Worm (Caenorhabditis elegans) whole organism, L4 larva: ENCODE measurements around the gene F46F2.5.

Experiments used
- F26F4.8 ChIP-seq: fragments of 200-800 bp; sonication (Bioruptor generic); conservative IDR thresholded peaks from 2 replicates; pipeline ENCODE4 v1.3.6; 2022; ENCODE audit warnings: missing genetic modification characterization, missing compliant biosample characterization
- R02D3.7 ChIP-seq: fragments of 150-350 bp; sonication (generic microtip); optimal IDR thresholded peaks from 3 replicates; lab custom pipeline; 2014; ENCODE audit warnings: missing biosample characterization, missing genetic modification characterization
- T20F7.1 ChIP-seq: fragments of 200-800 bp; sonication (Bioruptor generic); optimal IDR thresholded peaks from 2 replicates; lab custom pipeline; 2018; ENCODE audit warnings: mild to moderate bottlenecking, missing genetic modification characterization, missing compliant biosample characterization
- Y105C5A.15 ChIP-seq: fragments of 200-800 bp; sonication (Bioruptor generic); IDR thresholded peaks from 2 replicates; pipeline ENCODE4 v1.3.6; 2022; ENCODE audit warnings: missing genetic modification characterization, missing compliant biosample characterization
- Y48G9A.11 ChIP-seq: fragments of 200-800 bp; sonication (Bioruptor generic); IDR thresholded peaks from 2 replicates; pipeline ENCODE4 v1.3.6; 2022; ENCODE audit warnings: missing genetic modification reagents, missing genetic modification characterization, missing compliant biosample characterization
- Y75B8A.6 ChIP-seq: fragments of 200-800 bp; sonication (Bioruptor generic); IDR thresholded peaks from 2 replicates; pipeline ENCODE4 v1.3.6; 2022; ENCODE audit warnings: missing genetic modification reagents, missing genetic modification characterization, missing compliant biosample characterization
- ama-1 ChIP-seq: fragments of 150-350 bp; optimal IDR thresholded peaks from 2 replicates; lab custom pipeline; 2014; ENCODE audit warnings: inconsistent platforms, mixed read lengths
- ceh-20 ChIP-seq: fragments of 200-800 bp; sonication (Bioruptor generic); IDR thresholded peaks from 2 replicates; pipeline ENCODE4 v1.3.6; 2022; ENCODE audit warnings: missing genetic modification reagents, missing genetic modification characterization, missing compliant biosample characterization
- ces-1 ChIP-seq: fragments of 150-350 bp; sonication (generic microtip); optimal IDR thresholded peaks from 4 replicates; lab custom pipeline; 2014; ENCODE audit warnings: missing biosample characterization, missing genetic modification reagents, missing genetic modification characterization
- cey-2 ChIP-seq: sonication (generic microtip); optimal IDR thresholded peaks from 3 replicates; lab custom pipeline; 2017; ENCODE audit warnings: missing genetic modification characterization, mild to moderate bottlenecking, missing compliant biosample characterization, antibody characterized with exemption, borderline replicate concordance; ENCODE audit not compliant: insufficient read depth
- ctbp-1 ChIP-seq: fragments of 200-800 bp; sonication (Bioruptor generic); IDR thresholded peaks from 2 replicates; pipeline ENCODE4 v1.3.6; 2022; ENCODE audit warnings: missing genetic modification reagents, missing genetic modification characterization, missing compliant biosample characterization
- daf-19 ChIP-seq: fragments of 200-800 bp; sonication (Bioruptor generic); conservative IDR thresholded peaks from 2 replicates; pipeline ENCODE4 v1.3.6; 2022; ENCODE audit warnings: missing genetic modification characterization, missing compliant biosample characterization
- dmd-6 ChIP-seq: fragments of 200-800 bp; sonication (Bioruptor generic); IDR thresholded peaks from 2 replicates; pipeline ENCODE4 v1.3.6; 2022; ENCODE audit warnings: missing genetic modification reagents, missing genetic modification characterization, missing compliant biosample characterization
- dpl-1 ChIP-seq: fragments of 150-350 bp; optimal IDR thresholded peaks from 2 replicates; lab custom pipeline; 2014; ENCODE audit warnings: missing biosample characterization, missing genetic modification reagents, missing genetic modification characterization
- dve-1 ChIP-seq: sonication (generic microtip); optimal IDR thresholded peaks from 2 replicates; lab custom pipeline; 2017; ENCODE audit warnings: antibody characterized with exemption, mild to moderate bottlenecking, missing genetic modification characterization, missing compliant biosample characterization; ENCODE audit not compliant: insufficient read depth
- fkh-10 ChIP-seq: fragments of 150-350 bp; optimal IDR thresholded peaks from 2 replicates; lab custom pipeline; 2014; ENCODE audit warnings: missing biosample characterization, missing genetic modification reagents, missing genetic modification characterization
- fos-1 ChIP-seq: fragments of 150-350 bp; optimal IDR thresholded peaks from 2 replicates; lab custom pipeline; 2014; ENCODE audit warnings: missing biosample characterization, missing genetic modification characterization
- hlh-11 ChIP-seq: fragments of 200-800 bp; sonication (Bioruptor generic); optimal IDR thresholded peaks from 2 replicates; lab custom pipeline; 2018; ENCODE audit warnings: mild to moderate bottlenecking, missing genetic modification characterization, missing compliant biosample characterization
- hlh-30 ChIP-seq: sonication (generic microtip); optimal IDR thresholded peaks from 2 replicates; lab custom pipeline; 2017; ENCODE audit warnings: antibody characterized with exemption, mild to moderate bottlenecking, missing genetic modification characterization, missing compliant biosample characterization; ENCODE audit not compliant: insufficient read depth
- lin-13 ChIP-seq: fragments of 150-350 bp; optimal IDR thresholded peaks from 2 replicates; lab custom pipeline; 2014; ENCODE audit warnings: missing biosample characterization, missing genetic modification reagents, missing genetic modification characterization
- lin-15B ChIP-seq: fragments of 150-350 bp; sonication (generic microtip); optimal IDR thresholded peaks from 3 replicates; lab custom pipeline; 2014; ENCODE audit warnings: missing biosample characterization, missing genetic modification characterization
- lin-29 ChIP-seq: fragments of 200-800 bp; sonication (Bioruptor generic); IDR thresholded peaks from 2 replicates; pipeline ENCODE4 v1.3.6; 2022; ENCODE audit warnings: missing genetic modification reagents, missing genetic modification characterization, missing compliant biosample characterization
- lin-39 ChIP-seq: fragments of 150-350 bp; optimal IDR thresholded peaks from 2 replicates; lab custom pipeline; 2014; ENCODE audit warnings: missing biosample characterization, missing genetic modification reagents, missing genetic modification characterization
- madf-5 ChIP-seq, 2 experiments: fragments of 200-800 bp; sonication (Bioruptor generic); IDR thresholded peaks; 2 replicates each; pipeline ENCODE4 v1.3.6; 2022; ENCODE audit warnings: missing compliant biosample characterization in 2 of 2, missing genetic modification characterization in 2 of 2
- mes-2 ChIP-seq: sonication (generic microtip); optimal IDR thresholded peaks from 2 replicates; lab custom pipeline; 2016; ENCODE audit warnings: missing genotype, mild to moderate bottlenecking, missing genetic modification characterization, missing compliant biosample characterization; ENCODE audit not compliant: poor library complexity, severe bottlenecking
- mxl-3 ChIP-seq: fragments of 200-800 bp; sonication (Bioruptor generic); optimal IDR thresholded peaks from 2 replicates; lab custom pipeline; 2018; ENCODE audit warnings: mild to moderate bottlenecking, missing genetic modification characterization, missing compliant biosample characterization
- nhr-41 ChIP-seq: fragments of 200-800 bp; sonication (Bioruptor generic); IDR thresholded peaks from 2 replicates; pipeline ENCODE4 v1.3.6; 2022; ENCODE audit warnings: missing genetic modification reagents, missing genetic modification characterization, missing compliant biosample characterization
- nhr-6 ChIP-seq: fragments of 150-350 bp; optimal IDR thresholded peaks from 2 replicates; lab custom pipeline; 2014; ENCODE audit warnings: missing biosample characterization, missing genetic modification characterization
- pqm-1 ChIP-seq: sonication (generic microtip); optimal IDR thresholded peaks from 2 replicates; lab custom pipeline; 2017; ENCODE audit warnings: missing biosample characterization, missing genetic modification characterization
- rbr-2 ChIP-seq: sonication (generic microtip); optimal IDR thresholded peaks from 2 replicates; lab custom pipeline; 2016; ENCODE audit warnings: missing genotype, missing genetic modification characterization, missing compliant biosample characterization
- saeg-2 ChIP-seq: fragments of 200-800 bp; sonication (Bioruptor generic); IDR thresholded peaks from 2 replicates; pipeline ENCODE4 v1.3.6; 2022; ENCODE audit warnings: missing genetic modification reagents, missing genetic modification characterization, missing compliant biosample characterization
- set-16 ChIP-seq: fragments of 200-800 bp; sonication (Bioruptor generic); IDR thresholded peaks from 2 replicates; pipeline ENCODE4 v1.3.6; 2022; ENCODE audit warnings: missing genetic modification reagents, missing genetic modification characterization, missing compliant biosample characterization
- skn-1 ChIP-seq: fragments of 150-350 bp; optimal IDR thresholded peaks from 2 replicates; lab custom pipeline; 2014; ENCODE audit warnings: missing biosample characterization, missing genetic modification characterization
- snpc-4 ChIP-seq: fragments of 150-350 bp; optimal IDR thresholded peaks from 2 replicates; lab custom pipeline; 2014; ENCODE audit warnings: missing biosample characterization, missing genetic modification characterization
- spr-1 ChIP-seq: sonication (generic microtip); optimal IDR thresholded peaks from 2 replicates; lab custom pipeline; 2016; ENCODE audit warnings: mild to moderate bottlenecking, missing genetic modification characterization, missing compliant biosample characterization
- unc-130 ChIP-seq: sonication (generic microtip); optimal IDR thresholded peaks from 2 replicates; lab custom pipeline; 2016; ENCODE audit warnings: missing genetic modification reagents, missing genetic modification characterization, missing compliant biosample characterization
- unc-39 ChIP-seq: sonication (generic microtip); optimal IDR thresholded peaks from 2 replicates; lab custom pipeline; 2017; ENCODE audit warnings: missing biosample characterization, missing genetic modification characterization
- unc-62 ChIP-seq, 3 experiments: fragments of 150-350 bp in 1 of 3; sonication (generic microtip); optimal IDR thresholded peaks in 2 of 3; peaks in 1 of 3; 1 replicate in 1 of 3; 2 replicates in 2 of 3; lab custom pipeline; 2014 to 2017; ENCODE audit warnings: missing biosample characterization in 3 of 3, missing genetic modification characterization in 3 of 3, missing genetic modification reagents in 3 of 3, missing genotype in 1 of 3
- zip-11 ChIP-seq: fragments of 200-800 bp; sonication (Bioruptor generic); IDR thresholded peaks from 2 replicates; pipeline ENCODE4 v1.3.6; 2022; ENCODE audit warnings: missing genetic modification characterization, missing compliant biosample characterization
- zip-2 ChIP-seq: fragments of 150-350 bp; optimal IDR thresholded peaks from 2 replicates; lab custom pipeline; 2014; ENCODE audit warnings: missing biosample characterization, missing genetic modification characterization
- ztf-11 ChIP-seq: fragments of 150-350 bp; optimal IDR thresholded peaks from 2 replicates; lab custom pipeline; 2014; ENCODE audit warnings: missing biosample characterization, missing genetic modification characterization
- ztf-7 ChIP-seq: fragments of 150-350 bp; optimal IDR thresholded peaks from 2 replicates; lab custom pipeline; 2014; ENCODE audit warnings: missing biosample characterization, missing genetic modification characterization

F46F2.5 gene

ce11 chrX:15274079-15274478 is 11.6 kb downstream of the F46F2.5 start (continued):
- peak; percentile 91 for TF ChIP-seq hlh-30 (tag; lab: Kevin White, UChicago)
- no peak for TF ChIP-seq lin-15B (tag; lab: Kevin White, UChicago)
- TF ChIP-seq unc-62 (GFP tag; optimal IDR thresholded peaks at IDR 0.05 in 1 of 2; lab: Kevin White, UChicago), result peak in 1 of 2 experiments; percentile 97
- no peak for TF ChIP-seq unc-62 (tag; optimal IDR thresholded peaks at IDR 0.05; lab: Kevin White, UChicago)
- no peak for TF ChIP-seq nhr-41 (GFP tag; lab: Robert Waterston, UW)
- no peak for TF ChIP-seq ceh-20 (GFP tag; lab: Robert Waterston, UW)
- TF ChIP-seq Y48G9A.11 (GFP tag; lab: Robert Waterston, UW), result no peak
- no peak for TF ChIP-seq R02D3.7 (tag; lab: Kevin White, UChicago)
- TF ChIP-seq saeg-2, result no peak
- TF ChIP-seq lin-39 (tag; lab: Kevin White, UChicago), result no peak
- peak; percentile 5 for TF ChIP-seq cey-2 (tag; lab: Kevin White, UChicago)
- no peak; the same call in 1 of the 2 replicates for TF ChIP-seq dmd-6 (GFP tag; lab: Robert Waterston, UW)
- peak; percentile 19 for TF ChIP-seq rbr-2 (tag; lab: Kevin White, UChicago)
- TF ChIP-seq unc-130 (GFP tag; lab: Kevin White, UChicago), result no peak
- no peak for TF ChIP-seq F26F4.8 (GFP tag; lab: Robert Waterston, UW)
- no peak for TF ChIP-seq T20F7.1 (GFP tag; lab: Kevin White, UChicago)
- no peak for TF ChIP-seq pqm-1 (tag; lab: Kevin White, UChicago)
- no peak for TF ChIP-seq skn-1 (tag; lab: Kevin White, UChicago)
- TF ChIP-seq spr-1, result peak; percentile 30
- TF ChIP-seq ztf-11, result no peak
- peak; percentile 44 for TF ChIP-seq dve-1 (tag; lab: Kevin White, UChicago)
- TF ChIP-seq madf-5 (GFP tag; IDR thresholded peaks at IDR 0.05; lab: Robert Waterston, UW), result no peak
- TF ChIP-seq snpc-4 (tag; lab: Kevin White, UChicago), result no peak
- 0 out of 2 replicates have a peak, but pooled peaks have one; percentile 72 for TF ChIP-seq lin-29
- TF ChIP-seq mxl-3 (GFP tag; lab: Kevin White, UChicago), result peak; percentile 94
- TF ChIP-seq ctbp-1 (GFP tag; lab: Robert Waterston, UW), result no peak
- TF ChIP-seq mes-2 (tag; lab: Kevin White, UChicago), result peak; percentile 14
- TF ChIP-seq hlh-11 (tag; lab: Kevin White, UChicago), result peak; percentile 83
- no peak for TF ChIP-seq ztf-7
- peak; percentile 21 for TF ChIP-seq dpl-1
- no peak for TF ChIP-seq fkh-10 (GFP tag; lab: Kevin White, UChicago)
- TF ChIP-seq Y75B8A.6 (GFP tag; lab: Robert Waterston, UW), result no peak
- TF ChIP-seq daf-19, result no peak
- TF ChIP-seq nhr-6 (tag; lab: Kevin White, UChicago), result no peak
- TF ChIP-seq ama-1 (lab: Kevin White, UChicago), result no peak
- TF ChIP-seq ces-1 (GFP tag; lab: Kevin White, UChicago), result no peak
- no peak for TF ChIP-seq zip-11
- TF ChIP-seq zip-2 (tag; lab: Kevin White, UChicago), result no peak
- peak; percentile 57 for TF ChIP-seq set-16 (GFP tag; lab: Robert Waterston, UW)
- TF ChIP-seq Y105C5A.15 (GFP tag; lab: Robert Waterston, UW), result no peak
- TF ChIP-seq unc-39 (tag; lab: Kevin White, UChicago), result no peak
- no peak for TF ChIP-seq lin-13
- no peak for TF ChIP-seq fos-1 (tag; lab: Kevin White, UChicago)
